Fruit fly (Drosophila melanogaster): ENCODE data around the gene CG16721.

Gene CG16721

dm6 chrX:5900146-5901093 is 20.8 kb downstream of the CG16721 start, which contains the start of gene Act5C:
TSS of gene Act5C (plus strand) at chrX:5900861.
- TF ChIP-seq CG6791 (GFP tag; IDR thresholded peaks at IDR 0.05; ENCODE audit: partially characterized antibody): no peak; the same call in 2 of the 3 replicates
- peak; percentile 95 for TF ChIP-seq tap (tag; optimal IDR thresholded peaks at IDR 0.05)
- TF ChIP-seq Opbp (GFP tag; IDR thresholded peaks at IDR 0.05; ENCODE audit: partially characterized antibody): no peak
- TF ChIP-seq Nf-YA (GFP tag; IDR thresholded peaks at IDR 0.05): peak; percentile 86
- peak; percentile 92 for TF ChIP-seq CG12299 (tag; optimal IDR thresholded peaks at IDR 0.05)
- peak; percentile 93 for TF ChIP-seq CG1233 (GFP tag; optimal IDR thresholded peaks at IDR 0.05)
- no peak for TF ChIP-seq yki (optimal IDR thresholded peaks at IDR 0.05)
- peak; percentile 94 for TF ChIP-seq lmd (GFP tag; IDR thresholded peaks at IDR 0.05)
- peak; percentile 89 for TF ChIP-seq pho (GFP tag; optimal IDR thresholded peaks at IDR 0.05)
- no peak for TF ChIP-seq Scr (GFP tag; IDR thresholded peaks at IDR 0.05; ENCODE audit: partially characterized antibody)
- peak; percentile 93 for TF ChIP-seq Hr3 (GFP tag; optimal IDR thresholded peaks at IDR 0.05)
- TF ChIP-seq ranshi (GFP tag; IDR thresholded peaks at IDR 0.05): peak; percentile 90
- TF ChIP-seq zf30C (GFP tag; optimal IDR thresholded peaks at IDR 0.05): peak; percentile 100
- peak; percentile 72; the same call in 1 of the 2 replicates for TF ChIP-seq CG4360 (GFP tag; IDR thresholded peaks at IDR 0.05)
- peak; percentile 96 for TF ChIP-seq CG10979 (tag; optimal IDR thresholded peaks at IDR 0.05)
- peak; percentile 92 for TF ChIP-seq CG1647 (GFP tag; optimal IDR thresholded peaks at IDR 0.05)
- TF ChIP-seq CG10462 (GFP tag; optimal IDR thresholded peaks at IDR 0.05): peak; percentile 92
- TF ChIP-seq fu2 (GFP tag; optimal IDR thresholded peaks at IDR 0.05): peak; percentile 85
- TF ChIP-seq CG8290 (GFP tag; optimal IDR thresholded peaks at IDR 0.05): peak; percentile 90
- peak; percentile 11 to 99 for TF ChIP-seq CG8290 (tag; optimal IDR thresholded peaks at IDR 0.05)
- TF ChIP-seq hbn (GFP tag; IDR thresholded peaks at IDR 0.05; ENCODE audit: partially characterized antibody): no peak
- peak; percentile 98 for TF ChIP-seq ewg (GFP tag; optimal IDR thresholded peaks at IDR 0.05)
- peak; percentile 91 for TF ChIP-seq Mrtf (GFP tag; IDR thresholded peaks at IDR 0.05)
- peak; percentile 81; the same call in 1 of the 2 replicates for TF ChIP-seq gt (GFP tag; IDR thresholded peaks at IDR 0.05)
- TF ChIP-seq CG14050 (GFP tag; IDR thresholded peaks at IDR 0.05): peak; percentile 90
- TF ChIP-seq NfI (GFP tag; optimal IDR thresholded peaks at IDR 0.05): peak; percentile 91
- TF ChIP-seq CG18262 (tag; optimal IDR thresholded peaks at IDR 0.05): peak; percentile 95
- peak; percentile 90 for TF ChIP-seq CG13775 (GFP tag; optimal IDR thresholded peaks at IDR 0.05)
- peak; percentile 80 for TF ChIP-seq CG11560 (tag; IDR thresholded peaks at IDR 0.05)
- TF ChIP-seq CG9817 (tag; optimal IDR thresholded peaks at IDR 0.05): peak; percentile 87
- peak; percentile 52 for TF ChIP-seq Sry-β (GFP tag; optimal IDR thresholded peaks at IDR 0.05)
- TF ChIP-seq CG11456 (GFP tag; IDR thresholded peaks at IDR 0.05): peak; percentile 90
- no peak for TF ChIP-seq lov (optimal IDR thresholded peaks at IDR 0.05)
- TF ChIP-seq lov (GFP tag; IDR thresholded peaks at IDR 0.05): peak; percentile 94
- peak; percentile 92 for TF ChIP-seq trem (tag; optimal IDR thresholded peaks at IDR 0.05)
- peak; percentile 95 for TF ChIP-seq CG2678 (tag; optimal IDR thresholded peaks at IDR 0.05)
- TF ChIP-seq Taf1 (GFP tag; IDR thresholded peaks at IDR 0.05): peak; percentile 72
- TF ChIP-seq CG6175 (GFP tag; IDR thresholded peaks at IDR 0.05): peak; percentile 79
- TF ChIP-seq CG11695 (GFP tag; IDR thresholded peaks at IDR 0.05): peak; percentile 90
- TF ChIP-seq scrt (GFP tag; optimal IDR thresholded peaks at IDR 0.05): peak; percentile 92
- peak; percentile 85 for TF ChIP-seq CG11723 (GFP tag; optimal IDR thresholded peaks at IDR 0.05)
- peak; percentile 95 for TF ChIP-seq repo (GFP tag; optimal IDR thresholded peaks at IDR 0.05)
- TF ChIP-seq CG17912 (GFP tag; optimal IDR thresholded peaks at IDR 0.05): no peak
- TF ChIP-seq ham (GFP tag; IDR thresholded peaks at IDR 0.05): peak; percentile 67; the same call in 1 of the 2 replicates
- TF ChIP-seq CG2116 (GFP tag; optimal IDR thresholded peaks at IDR 0.05): peak; percentile 68
- no peak for TF ChIP-seq br (optimal IDR thresholded peaks at IDR 0.05)
- TF ChIP-seq pita (GFP tag; optimal IDR thresholded peaks at IDR 0.05): no peak
- peak; percentile 79 for TF ChIP-seq CG7745 (tag; optimal IDR thresholded peaks at IDR 0.05)
- TF ChIP-seq Rx (GFP tag; IDR thresholded peaks at IDR 0.05): peak; percentile 91
- peak; percentile 86 for TF ChIP-seq CG6854 (GFP tag; optimal IDR thresholded peaks at IDR 0.05)
